Fruit fly (Drosophila melanogaster) Kc167 (cell line): ENCODE results near the gene Met.

Experiments used
- Myc ChIP-seq: fragments of >200 bp; optimal IDR thresholded peaks from 2 replicates; lab custom pipeline; 2017; ENCODE audit warnings: missing external identifiers
- Sin3A ChIP-seq: fragments of >200 bp; optimal IDR thresholded peaks from 2 replicates; lab custom pipeline; 2018; ENCODE audit warnings: missing external identifiers
- h ChIP-seq: fragments of >200 bp; optimal IDR thresholded peaks from 3 replicates; lab custom pipeline; 2018; ENCODE audit warnings: missing external identifiers
- insv ChIP-seq: fragments of >200 bp; optimal IDR thresholded peaks from 3 replicates; lab custom pipeline; 2018; ENCODE audit warnings: missing external identifiers
- psq ChIP-seq: fragments of >200 bp; optimal IDR thresholded peaks from 2 replicates; lab custom pipeline; 2017; ENCODE audit warnings: missing external identifiers
- ttk ChIP-seq: sonication (Bioruptor generic); optimal IDR thresholded peaks from 2 replicates; lab custom pipeline; 2017; ENCODE audit warnings: missing external identifiers

The Met gene

dm6 chrX:11601408-11601807, 14.5 kb upstream of the Met start:
- TF ChIP-seq Myc (lab: Kevin White, UChicago) (no peak), Sin3A (lab: Kevin White, UChicago) (no peak), insv (lab: Kevin White, UChicago) (no peak), ttk (lab: Kevin White, UChicago) (no peak), h (lab: Kevin White, UChicago) (no peak), psq (lab: Kevin White, UChicago) (no peak)

- no peak for TF ChIP-seq ttk (lab: Kevin White, UChicago)
- TF ChIP-seq h (lab: Kevin White, UChicago) = no peak
- TF ChIP-seq Sin3A (lab: Kevin White, UChicago) = no peak
- no peak for TF ChIP-seq insv (lab: Kevin White, UChicago)
- no peak for TF ChIP-seq Myc (lab: Kevin White, UChicago)
- no peak for TF ChIP-seq psq (lab: Kevin White, UChicago)
Observed at dm6 chrX:11604094-11604493, 11.8 kb upstream of the Met start, which contains the start of gene CG2533. Gene CG2533 (minus strand): TSS chrX:11604194.

- TF ChIP-seq ttk (lab: Kevin White, UChicago) = no peak
Observed at dm6 chrX:11611056-11611644, 4.8 kb upstream of the Met start.

dm6 chrX:11611645-11612079, 4.3 kb upstream of the Met start, which contains the start of the genes CG2247 and CG1703:
Gene CG2247 (minus strand): TSS chrX:11611652.
Gene CG1703 (plus strand): TSS chrX:11611927.
- TF ChIP-seq psq (lab: Kevin White, UChicago) (no peak), ttk (lab: Kevin White, UChicago) (no peak)

dm6 chrX:11616496-11616952, 600 bp downstream of the Met start:
- no peak for TF ChIP-seq psq (lab: Kevin White, UChicago)
- TF ChIP-seq Myc (lab: Kevin White, UChicago) = no peak
- no peak for TF ChIP-seq ttk (lab: Kevin White, UChicago)
- no peak for TF ChIP-seq h (lab: Kevin White, UChicago)
- TF ChIP-seq Sin3A (lab: Kevin White, UChicago) = no peak
- no peak for TF ChIP-seq insv (lab: Kevin White, UChicago)

- TF ChIP-seq ttk (lab: Kevin White, UChicago) (no peak), Myc (lab: Kevin White, UChicago) (no peak), insv (lab: Kevin White, UChicago) (no peak), psq (lab: Kevin White, UChicago) (no peak), Sin3A (lab: Kevin White, UChicago) (no peak), h (lab: Kevin White, UChicago) (no peak)
Observed at dm6 chrX:11619617-11620016, 3.7 kb downstream of the Met start.

dm6 chrX:11620527-11620926, 4.6 kb downstream of the Met start:
- TF ChIP-seq ttk (lab: Kevin White, UChicago) (no peak), psq (lab: Kevin White, UChicago) (no peak), h (lab: Kevin White, UChicago) (no peak), Myc (lab: Kevin White, UChicago) (no peak), Sin3A (lab: Kevin White, UChicago) (no peak), insv (lab: Kevin White, UChicago) (no peak)

dm6 chrX:11621315-11621865, 5.5 kb downstream of the Met start:
- TF ChIP-seq ttk (lab: Kevin White, UChicago) (no peak), h (lab: Kevin White, UChicago) (no peak), Myc (lab: Kevin White, UChicago) (no peak), insv (lab: Kevin White, UChicago) (no peak)

dm6 chrX:11621866-11622648, 6.1 kb downstream of the Met start, which contains the start of gene Ptp10D:
Gene Ptp10D (plus strand): TSS chrX:11622015.
- TF ChIP-seq h (lab: Kevin White, UChicago) = no peak
- no peak for TF ChIP-seq Sin3A (lab: Kevin White, UChicago)
- TF ChIP-seq insv (lab: Kevin White, UChicago) = no peak
- TF ChIP-seq psq (lab: Kevin White, UChicago) = no peak

- no peak for TF ChIP-seq h (lab: Kevin White, UChicago)
- TF ChIP-seq insv (lab: Kevin White, UChicago) = no peak
- TF ChIP-seq Sin3A (lab: Kevin White, UChicago) = no peak
- TF ChIP-seq Myc (lab: Kevin White, UChicago) = no peak
- no peak for TF ChIP-seq psq (lab: Kevin White, UChicago)
- no peak for TF ChIP-seq ttk (lab: Kevin White, UChicago)
Observed at dm6 chrX:11622649-11623425, 6.9 kb downstream of the Met start.

dm6 chrX:11628986-11629571, 13.2 kb downstream of the Met start:
- TF ChIP-seq h (lab: Kevin White, UChicago) (no peak), Sin3A (lab: Kevin White, UChicago) (no peak), insv (lab: Kevin White, UChicago) (no peak), ttk (lab: Kevin White, UChicago) (no peak), psq (lab: Kevin White, UChicago) (no peak), Myc (lab: Kevin White, UChicago) (no peak)
